Worm (Caenorhabditis elegans): ENCODE results near the gene gsp-1.

The gsp-1 gene

ce11 chrV:10657959-10658358 is 24.3 kb upstream of the gsp-1 start, which contains the start of gene tut-2:
tut-2 (plus strand) TSS chrV:10658235.
- TF ChIP-seq tbx-11 (GFP tag; IDR thresholded peaks at IDR 0.05) (no peak), hnd-1 (tag; optimal IDR thresholded peaks at IDR 0.05) (no peak), hmg-4 (GFP tag; optimal IDR thresholded peaks at IDR 0.05) (no peak), flt-1 (GFP tag; IDR thresholded peaks at IDR 0.05) (0 out of 2 replicates have a peak, but pooled peaks have one; percentile 12)

DNA sequence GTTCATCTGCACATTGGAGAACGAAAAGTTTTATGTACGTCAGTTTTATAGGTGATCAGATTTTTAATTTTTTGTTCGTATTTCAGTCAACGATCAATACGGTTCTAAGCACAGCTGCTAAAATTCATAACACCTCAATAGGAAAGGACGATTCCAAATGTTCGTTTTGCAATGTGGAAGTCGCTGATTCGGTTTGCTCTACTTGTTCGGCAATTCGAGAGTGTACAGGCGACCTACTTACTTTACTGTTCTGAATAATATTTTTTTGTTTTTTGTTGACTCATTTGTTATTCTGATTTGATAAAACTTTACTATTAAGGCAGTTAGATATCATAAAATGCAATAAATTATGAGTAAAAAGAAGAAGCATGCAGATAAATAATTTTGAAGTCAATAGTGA is 22.9 kb upstream of the gsp-1 start:
- no peak for TF ChIP-seq hmbx-1 (tag; optimal IDR thresholded peaks at IDR 0.05)
- no peak for TF ChIP-seq tbx-37 (GFP tag; conservative IDR thresholded peaks at IDR 0.05)
- no peak for TF ChIP-seq flt-1 (GFP tag; IDR thresholded peaks at IDR 0.05)
- TF ChIP-seq hnd-1 (tag; optimal IDR thresholded peaks at IDR 0.05), result no peak
- no peak for TF ChIP-seq F13C5.2 (tag; optimal IDR thresholded peaks at IDR 0.05)
- TF ChIP-seq B0310.2 (tag; optimal IDR thresholded peaks at IDR 0.05), result no peak
- TF ChIP-seq tbx-11 (GFP tag; IDR thresholded peaks at IDR 0.05), result no peak
- TF ChIP-seq aly-1 (tag; optimal IDR thresholded peaks at IDR 0.05), result no peak
- TF ChIP-seq ceh-36 (tag; optimal IDR thresholded peaks at IDR 0.05), result no peak
- TF ChIP-seq hmg-4 (GFP tag; optimal IDR thresholded peaks at IDR 0.05), result no peak
- TF ChIP-seq sea-1 (GFP tag; conservative IDR thresholded peaks at IDR 0.05), result no peak

ce11 chrV:10661417-10661945 is 20.7 kb upstream of the gsp-1 start, which contains the start of gene sqv-4:
sqv-4 (minus strand) TSS chrV:10661467.
- TF ChIP-seq sea-1 (GFP tag; conservative IDR thresholded peaks at IDR 0.05) (no peak), F13C5.2 (tag; optimal IDR thresholded peaks at IDR 0.05) (no peak), pes-1 (GFP tag; IDR thresholded peaks at IDR 0.05) (no peak), B0310.2 (tag; optimal IDR thresholded peaks at IDR 0.05) (no peak), aly-1 (tag; optimal IDR thresholded peaks at IDR 0.05) (no peak), scrt-1 (GFP tag; IDR thresholded peaks at IDR 0.05) (no peak), ama-1 (optimal IDR thresholded peaks at IDR 0.05) (no peak), tra-4 (tag; optimal IDR thresholded peaks at IDR 0.05) (no peak), flt-1 (GFP tag; IDR thresholded peaks at IDR 0.05) (no peak), ets-7 (tag; optimal IDR thresholded peaks at IDR 0.05) (no peak), hmbx-1 (tag; optimal IDR thresholded peaks at IDR 0.05) (no peak), tbx-11 (GFP tag; IDR thresholded peaks at IDR 0.05) (no peak), hnd-1 (tag; optimal IDR thresholded peaks at IDR 0.05) (no peak), ceh-36 (tag; optimal IDR thresholded peaks at IDR 0.05) (no peak), ceh-13 (GFP tag; optimal IDR thresholded peaks at IDR 0.05) (no peak), tbx-37 (GFP tag; conservative IDR thresholded peaks at IDR 0.05) (no peak), hmg-4 (GFP tag; optimal IDR thresholded peaks at IDR 0.05) (no peak)

- no peak for TF ChIP-seq ama-1 (optimal IDR thresholded peaks at IDR 0.05)
- no peak for TF ChIP-seq sea-1 (GFP tag; conservative IDR thresholded peaks at IDR 0.05)
- no peak for TF ChIP-seq scrt-1 (GFP tag; IDR thresholded peaks at IDR 0.05)
- no peak for TF ChIP-seq ceh-36 (tag; optimal IDR thresholded peaks at IDR 0.05)
- no peak for TF ChIP-seq ets-7 (tag; optimal IDR thresholded peaks at IDR 0.05)
- no peak for TF ChIP-seq hnd-1 (tag; optimal IDR thresholded peaks at IDR 0.05)
- no peak for TF ChIP-seq F13C5.2 (tag; optimal IDR thresholded peaks at IDR 0.05)
- TF ChIP-seq hmg-4 (GFP tag; optimal IDR thresholded peaks at IDR 0.05), result no peak
Observed at ce11 chrV:10662000-10662399, 20.2 kb upstream of the gsp-1 start.

- TF ChIP-seq hmg-4 (GFP tag; optimal IDR thresholded peaks at IDR 0.05) (no peak), sea-1 (GFP tag; conservative IDR thresholded peaks at IDR 0.05) (no peak), F13C5.2 (tag; optimal IDR thresholded peaks at IDR 0.05) (no peak), tra-4 (tag; optimal IDR thresholded peaks at IDR 0.05) (no peak), tbx-37 (GFP tag; conservative IDR thresholded peaks at IDR 0.05) (no peak), ets-7 (tag; optimal IDR thresholded peaks at IDR 0.05) (no peak), tbx-11 (GFP tag; IDR thresholded peaks at IDR 0.05) (no peak), hmbx-1 (tag; optimal IDR thresholded peaks at IDR 0.05) (no peak), ceh-13 (GFP tag; optimal IDR thresholded peaks at IDR 0.05) (no peak), hnd-1 (tag; optimal IDR thresholded peaks at IDR 0.05) (no peak), B0310.2 (tag; optimal IDR thresholded peaks at IDR 0.05) (no peak), scrt-1 (GFP tag; IDR thresholded peaks at IDR 0.05) (no peak), flt-1 (GFP tag; IDR thresholded peaks at IDR 0.05) (no peak), ceh-36 (tag; optimal IDR thresholded peaks at IDR 0.05) (no peak), ama-1 (optimal IDR thresholded peaks at IDR 0.05) (no peak), aly-1 (tag; optimal IDR thresholded peaks at IDR 0.05) (no peak), pes-1 (GFP tag; IDR thresholded peaks at IDR 0.05) (no peak)
Observed at ce11 chrV:10664271-10664670, 18.0 kb upstream of the gsp-1 start.

DNA sequence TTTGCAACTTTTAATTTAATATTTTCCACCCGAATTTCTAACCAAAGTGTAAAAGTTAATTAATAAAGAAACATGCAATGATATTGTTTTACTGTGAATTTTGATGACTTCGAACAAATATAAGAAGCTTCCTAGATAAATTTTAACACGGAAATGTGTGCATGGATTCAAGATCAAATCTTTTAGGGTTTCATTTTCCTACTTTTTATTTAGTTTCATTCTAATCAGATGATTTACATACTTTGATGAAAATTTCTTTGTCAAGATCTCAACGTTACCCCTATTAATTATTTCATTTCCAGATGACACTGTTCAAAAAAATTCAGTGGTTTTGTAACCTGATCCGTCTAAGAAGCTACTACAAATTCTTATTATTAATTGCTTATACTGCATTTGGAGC is 14.9 kb upstream of the gsp-1 start, which contains the start of gene twk-12:
twk-12 (plus strand) TSS at position 301 of the 400 bp plus-strand sequence.
- TF ChIP-seq aly-1 (tag; optimal IDR thresholded peaks at IDR 0.05), result no peak
- TF ChIP-seq F13C5.2 (tag; optimal IDR thresholded peaks at IDR 0.05), result no peak
- no peak for TF ChIP-seq B0310.2 (tag; optimal IDR thresholded peaks at IDR 0.05)
- TF ChIP-seq ceh-36 (tag; optimal IDR thresholded peaks at IDR 0.05), result no peak

DNA sequence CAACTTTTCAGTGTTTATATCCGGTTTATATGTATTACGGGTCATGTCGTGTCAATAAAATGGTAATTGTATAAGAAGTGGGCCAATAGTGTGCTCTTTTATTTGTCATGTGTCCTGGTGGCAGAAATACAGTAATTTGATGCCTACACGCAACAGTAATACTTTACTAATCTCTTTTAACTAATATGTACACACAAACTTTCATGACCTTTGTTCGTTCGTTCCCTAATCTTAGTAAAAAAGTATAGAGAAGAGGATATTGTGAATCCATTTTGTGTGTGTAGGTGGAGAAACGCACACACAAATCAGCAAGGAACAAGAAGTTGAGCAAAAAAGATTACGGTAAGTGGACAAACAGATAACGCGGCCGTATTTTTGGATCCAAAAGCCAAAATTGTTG is 11.4 kb upstream of the gsp-1 start:
- no peak for TF ChIP-seq hmg-4 (GFP tag; optimal IDR thresholded peaks at IDR 0.05)
- TF ChIP-seq F13C5.2 (tag; optimal IDR thresholded peaks at IDR 0.05), result no peak

DNA sequence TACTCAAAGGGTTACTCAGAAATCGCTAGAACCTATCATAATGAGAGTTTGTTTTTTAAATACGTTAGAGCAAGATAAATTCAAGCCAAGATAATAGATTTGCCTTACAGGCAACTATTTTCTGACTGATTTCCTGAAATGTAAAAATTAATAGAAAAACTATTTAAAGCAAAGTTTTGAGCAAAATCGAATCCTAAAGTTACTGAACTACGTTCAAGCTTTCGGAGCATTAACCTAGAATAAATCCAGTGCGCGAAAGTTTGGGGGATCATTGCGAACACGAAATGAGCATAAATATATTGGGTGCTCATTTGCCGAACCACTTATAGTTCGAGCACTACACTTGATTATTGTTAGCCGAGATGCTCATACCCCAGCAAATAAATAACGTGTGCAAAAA is 10.6 kb upstream of the gsp-1 start, which contains the start of gene ceh-22:
ceh-22 (plus strand) TSS at position 301 of the 400 bp plus-strand sequence.
- no peak for TF ChIP-seq aly-1 (tag; optimal IDR thresholded peaks at IDR 0.05)
- TF ChIP-seq ama-1 (optimal IDR thresholded peaks at IDR 0.05), result no peak
- TF ChIP-seq tbx-11 (GFP tag; IDR thresholded peaks at IDR 0.05), result no peak
- TF ChIP-seq hmbx-1 (tag; optimal IDR thresholded peaks at IDR 0.05), result no peak
- TF ChIP-seq sea-1 (GFP tag; conservative IDR thresholded peaks at IDR 0.05), result no peak
- no peak for TF ChIP-seq hnd-1 (tag; optimal IDR thresholded peaks at IDR 0.05)
- no peak for TF ChIP-seq scrt-1 (GFP tag; IDR thresholded peaks at IDR 0.05)
- no peak for TF ChIP-seq ets-7 (tag; optimal IDR thresholded peaks at IDR 0.05)
- TF ChIP-seq pes-1 (GFP tag; IDR thresholded peaks at IDR 0.05), result no peak
- TF ChIP-seq B0310.2 (tag; optimal IDR thresholded peaks at IDR 0.05), result no peak
- TF ChIP-seq flt-1 (GFP tag; IDR thresholded peaks at IDR 0.05), result no peak
- no peak for TF ChIP-seq ceh-36 (tag; optimal IDR thresholded peaks at IDR 0.05)
- no peak for TF ChIP-seq tra-4 (tag; optimal IDR thresholded peaks at IDR 0.05)

Measured in whole organism, early embryonic.